Worm (Caenorhabditis elegans): Measurements from ENCODE around the gene F01G10.4.

ce11 chrIV:10188505-10188904 is 43.9 kb downstream of the F01G10.4 start:
- TF ChIP-seq flt-1 (GFP tag; IDR thresholded peaks at IDR 0.05), result no peak
- no peak for TF ChIP-seq F13C5.2 (tag; optimal IDR thresholded peaks at IDR 0.05)
- no peak for TF ChIP-seq ama-1 (optimal IDR thresholded peaks at IDR 0.05)
- no peak for TF ChIP-seq ets-7 (tag; optimal IDR thresholded peaks at IDR 0.05)
- TF ChIP-seq hmg-4 (GFP tag; optimal IDR thresholded peaks at IDR 0.05), result no peak
